Worm (Caenorhabditis elegans) whole organism, L4 larva: ENCODE results near the gene W01D2.3.

ENCODE experiments used
- D1046.2 ChIP-seq: fragments of 200-800 bp; sonication (Bioruptor generic); IDR thresholded peaks from 2 replicates; pipeline ENCODE4 v1.3.6; 2022; ENCODE audit warnings: missing genetic modification characterization, missing compliant biosample characterization
- F10B5.3 ChIP-seq: sonication (generic microtip); optimal IDR thresholded peaks from 2 replicates; lab custom pipeline; 2016; ENCODE audit warnings: mild to moderate bottlenecking, missing genetic modification characterization, missing compliant biosample characterization
- T26A8.4 ChIP-seq: fragments of 200-800 bp; sonication (Bioruptor generic); IDR thresholded peaks from 2 replicates; pipeline ENCODE4 v1.3.6; 2022; ENCODE audit warnings: missing genetic modification characterization, missing compliant biosample characterization
- Y48G9A.11 ChIP-seq: fragments of 200-800 bp; sonication (Bioruptor generic); IDR thresholded peaks from 2 replicates; pipeline ENCODE4 v1.3.6; 2022; ENCODE audit warnings: missing genetic modification reagents, missing genetic modification characterization, missing compliant biosample characterization
- ZK337.2 ChIP-seq: fragments of 200-800 bp; sonication (Bioruptor generic); IDR thresholded peaks from 2 replicates; pipeline ENCODE4 v1.3.6; 2022; ENCODE audit warnings: missing genetic modification reagents, missing genetic modification characterization, missing compliant biosample characterization
- aha-1 ChIP-seq: fragments of 150-350 bp; peaks from one replicate; lab custom pipeline; 2014; ENCODE audit warnings: missing biosample characterization, missing genetic modification characterization
- ama-1 ChIP-seq: fragments of 150-350 bp; optimal IDR thresholded peaks from 2 replicates; lab custom pipeline; 2014; ENCODE audit warnings: inconsistent platforms, mixed read lengths
- arid-1 ChIP-seq: fragments of 200-800 bp; sonication (Bioruptor generic); conservative IDR thresholded peaks from 2 replicates; pipeline ENCODE4 v1.3.6; 2022; ENCODE audit warnings: missing genetic modification reagents, missing genetic modification characterization, missing compliant biosample characterization
- attf-4 ChIP-seq: sonication (generic microtip); optimal IDR thresholded peaks from 3 replicates; lab custom pipeline; 2017; ENCODE audit warnings: missing biosample characterization, missing genetic modification characterization
- ceh-20 ChIP-seq: fragments of 200-800 bp; sonication (Bioruptor generic); IDR thresholded peaks from 2 replicates; pipeline ENCODE4 v1.3.6; 2022; ENCODE audit warnings: missing genetic modification reagents, missing genetic modification characterization, missing compliant biosample characterization
- ceh-44 ChIP-seq: fragments of 200-800 bp; sonication (Bioruptor generic); IDR thresholded peaks from 2 replicates; pipeline ENCODE4 v1.3.6; 2022; ENCODE audit warnings: missing genetic modification reagents, missing genetic modification characterization, missing compliant biosample characterization
- ceh-62 ChIP-seq: sonication (generic microtip); optimal IDR thresholded peaks from 2 replicates; lab custom pipeline; 2017; ENCODE audit warnings: missing biosample characterization, missing genetic modification characterization
- ces-1 ChIP-seq: fragments of 150-350 bp; sonication (generic microtip); optimal IDR thresholded peaks from 4 replicates; lab custom pipeline; 2014; ENCODE audit warnings: missing biosample characterization, missing genetic modification reagents, missing genetic modification characterization
- ctbp-1 ChIP-seq: fragments of 200-800 bp; sonication (Bioruptor generic); IDR thresholded peaks from 2 replicates; pipeline ENCODE4 v1.3.6; 2022; ENCODE audit warnings: missing genetic modification reagents, missing genetic modification characterization, missing compliant biosample characterization
- daf-16 ChIP-seq, 3 experiments: sonication (generic microtip); optimal IDR thresholded peaks; 2 replicates each; lab custom pipeline; 2016 to 2017; ENCODE audit warnings: missing genetic modification characterization in 3 of 3, missing genetic modification reagents in 3 of 3, mild to moderate bottlenecking in 2 of 3, missing compliant biosample characterization in 2 of 3, missing biosample characterization in 1 of 3, moderate library complexity in 1 of 3
- dmd-6 ChIP-seq: fragments of 200-800 bp; sonication (Bioruptor generic); IDR thresholded peaks from 2 replicates; pipeline ENCODE4 v1.3.6; 2022; ENCODE audit warnings: missing genetic modification reagents, missing genetic modification characterization, missing compliant biosample characterization
- dmd-8 ChIP-seq: fragments of 200-800 bp; sonication (Bioruptor generic); IDR thresholded peaks from 2 replicates; pipeline ENCODE4 v1.3.6; 2022; ENCODE audit warnings: missing genetic modification characterization, missing compliant biosample characterization
- dpl-1 ChIP-seq: fragments of 150-350 bp; optimal IDR thresholded peaks from 2 replicates; lab custom pipeline; 2014; ENCODE audit warnings: missing biosample characterization, missing genetic modification reagents, missing genetic modification characterization
- dve-1 ChIP-seq: sonication (generic microtip); optimal IDR thresholded peaks from 2 replicates; lab custom pipeline; 2017; ENCODE audit warnings: antibody characterized with exemption, mild to moderate bottlenecking, missing genetic modification characterization, missing compliant biosample characterization; ENCODE audit not compliant: insufficient read depth
- hif-1 ChIP-seq, 2 experiments: sonication (generic microtip); optimal IDR thresholded peaks; 2 replicates each; lab custom pipeline; 2016 to 2017; ENCODE audit warnings: missing compliant biosample characterization in 2 of 2, missing genetic modification characterization in 2 of 2, missing genetic modification reagents in 2 of 2, missing genotype in 2 of 2, mild to moderate bottlenecking in 1 of 2
- hlh-11 ChIP-seq: fragments of 200-800 bp; sonication (Bioruptor generic); optimal IDR thresholded peaks from 2 replicates; lab custom pipeline; 2018; ENCODE audit warnings: mild to moderate bottlenecking, missing genetic modification characterization, missing compliant biosample characterization
- hmg-1.1 ChIP-seq: fragments of 200-800 bp; sonication (Bioruptor generic); IDR thresholded peaks from 2 replicates; pipeline ENCODE4 v1.3.6; 2022; ENCODE audit warnings: missing genetic modification reagents, missing genetic modification characterization, missing compliant biosample characterization
- lim-7 ChIP-seq: fragments of 200-800 bp; sonication (Bioruptor generic); IDR thresholded peaks from 2 replicates; pipeline ENCODE4 v1.3.6; 2022; ENCODE audit warnings: missing genetic modification characterization, missing compliant biosample characterization
- lin-1 ChIP-seq: fragments of 200-800 bp; sonication (Bioruptor generic); IDR thresholded peaks from 2 replicates; pipeline ENCODE4 v1.3.6; 2022; ENCODE audit warnings: missing genetic modification reagents, missing genetic modification characterization, missing compliant biosample characterization
- lin-13 ChIP-seq: fragments of 150-350 bp; optimal IDR thresholded peaks from 2 replicates; lab custom pipeline; 2014; ENCODE audit warnings: missing biosample characterization, missing genetic modification reagents, missing genetic modification characterization
- lin-15B ChIP-seq: fragments of 150-350 bp; sonication (generic microtip); optimal IDR thresholded peaks from 3 replicates; lab custom pipeline; 2014; ENCODE audit warnings: missing biosample characterization, missing genetic modification characterization
- lin-38 ChIP-seq: fragments of 200-800 bp; sonication (Bioruptor generic); IDR thresholded peaks from 2 replicates; pipeline ENCODE4 v1.3.6; 2022; ENCODE audit warnings: missing genetic modification reagents, missing genetic modification characterization, missing compliant biosample characterization
- lsy-2 ChIP-seq, 2 experiments: fragments of 150-350 bp in 1 of 2; sonication (generic microtip) in 1 of 2; optimal IDR thresholded peaks; 2 replicates each; lab custom pipeline; 2014 to 2017; ENCODE audit warnings: missing biosample characterization in 2 of 2, missing genetic modification characterization in 2 of 2
- madf-5 ChIP-seq, 2 experiments: fragments of 200-800 bp; sonication (Bioruptor generic); IDR thresholded peaks; 2 replicates each; pipeline ENCODE4 v1.3.6; 2022; ENCODE audit warnings: missing compliant biosample characterization in 2 of 2, missing genetic modification characterization in 2 of 2
- mep-1 ChIP-seq: fragments of 150-350 bp; sonication (generic microtip); optimal IDR thresholded peaks from 3 replicates; lab custom pipeline; 2014; ENCODE audit warnings: missing biosample characterization, missing genetic modification characterization
- mes-2 ChIP-seq: sonication (generic microtip); optimal IDR thresholded peaks from 2 replicates; lab custom pipeline; 2016; ENCODE audit warnings: missing genotype, mild to moderate bottlenecking, missing genetic modification characterization, missing compliant biosample characterization; ENCODE audit not compliant: poor library complexity, severe bottlenecking
- nhr-102 ChIP-seq: sonication (generic microtip); optimal IDR thresholded peaks from 2 replicates; lab custom pipeline; 2016; ENCODE audit warnings: mild to moderate bottlenecking, missing genetic modification characterization, moderate library complexity, missing compliant biosample characterization
- nhr-28 ChIP-seq: fragments of 150-350 bp; optimal IDR thresholded peaks from 2 replicates; lab custom pipeline; 2014; ENCODE audit warnings: missing biosample characterization, missing genetic modification characterization
- nhr-41 ChIP-seq: fragments of 200-800 bp; sonication (Bioruptor generic); IDR thresholded peaks from 2 replicates; pipeline ENCODE4 v1.3.6; 2022; ENCODE audit warnings: missing genetic modification reagents, missing genetic modification characterization, missing compliant biosample characterization
- nhr-42 ChIP-seq: fragments of 200-800 bp; sonication (Bioruptor generic); IDR thresholded peaks from 2 replicates; pipeline ENCODE4 v1.3.6; 2022; ENCODE audit warnings: missing genetic modification characterization, missing compliant biosample characterization
- nhr-6 ChIP-seq: fragments of 150-350 bp; optimal IDR thresholded peaks from 2 replicates; lab custom pipeline; 2014; ENCODE audit warnings: missing biosample characterization, missing genetic modification characterization
- nhr-77 ChIP-seq: fragments of 150-350 bp; optimal IDR thresholded peaks from 2 replicates; lab custom pipeline; 2014; ENCODE audit warnings: missing biosample characterization, missing genetic modification characterization
- pha-4 ChIP-seq, 2 experiments: fragments of 150-350 bp in 1 of 2; fragments of 200-800 bp in 1 of 2; sonication (Bioruptor generic) in 1 of 2; IDR thresholded peaks in 1 of 2; optimal IDR thresholded peaks in 1 of 2; 2 replicates each; pipeline versions ENCODE4 v1.3.6 to Lab custom; 2014 to 2022; ENCODE audit warnings: missing genetic modification characterization in 2 of 2, missing genetic modification reagents in 2 of 2, missing biosample characterization in 1 of 2, missing compliant biosample characterization in 1 of 2
- rbr-2 ChIP-seq: sonication (generic microtip); optimal IDR thresholded peaks from 2 replicates; lab custom pipeline; 2016; ENCODE audit warnings: missing genotype, missing genetic modification characterization, missing compliant biosample characterization
- set-16 ChIP-seq: fragments of 200-800 bp; sonication (Bioruptor generic); IDR thresholded peaks from 2 replicates; pipeline ENCODE4 v1.3.6; 2022; ENCODE audit warnings: missing genetic modification reagents, missing genetic modification characterization, missing compliant biosample characterization
- snpc-1.2 ChIP-seq: fragments of 200-800 bp; sonication (Bioruptor generic); IDR thresholded peaks from 2 replicates; pipeline ENCODE4 v1.3.6; 2022; ENCODE audit warnings: missing genetic modification reagents, missing genetic modification characterization, missing compliant biosample characterization
- tra-1 ChIP-seq: fragments of 200-800 bp; sonication (Bioruptor generic); IDR thresholded peaks from 2 replicates; pipeline ENCODE4 v1.3.6; 2022; ENCODE audit warnings: missing genetic modification reagents, missing genetic modification characterization, missing compliant biosample characterization
- unc-62 ChIP-seq, 3 experiments: fragments of 150-350 bp in 1 of 3; sonication (generic microtip); optimal IDR thresholded peaks in 2 of 3; peaks in 1 of 3; 1 replicate in 1 of 3; 2 replicates in 2 of 3; lab custom pipeline; 2014 to 2017; ENCODE audit warnings: missing biosample characterization in 3 of 3, missing genetic modification characterization in 3 of 3, missing genetic modification reagents in 3 of 3, missing genotype in 1 of 3
- vab-7 ChIP-seq: fragments of 200-800 bp; sonication (Bioruptor generic); IDR thresholded peaks from 2 replicates; pipeline ENCODE4 v1.3.6; 2022; ENCODE audit warnings: missing genetic modification reagents, missing genetic modification characterization, missing compliant biosample characterization
- zag-1 ChIP-seq: fragments of 150-350 bp; optimal IDR thresholded peaks from 2 replicates; lab custom pipeline; 2014; ENCODE audit warnings: missing biosample characterization, missing genetic modification characterization
- zfp-3 ChIP-seq: fragments of 200-800 bp; sonication (Bioruptor generic); conservative IDR thresholded peaks from 2 replicates; pipeline ENCODE4 v1.3.6; 2022; ENCODE audit warnings: missing genetic modification reagents, missing genetic modification characterization, missing compliant biosample characterization
- zip-2 ChIP-seq: fragments of 150-350 bp; optimal IDR thresholded peaks from 2 replicates; lab custom pipeline; 2014; ENCODE audit warnings: missing biosample characterization, missing genetic modification characterization
- ztf-7 ChIP-seq: fragments of 150-350 bp; optimal IDR thresholded peaks from 2 replicates; lab custom pipeline; 2014; ENCODE audit warnings: missing biosample characterization, missing genetic modification characterization

Gene W01D2.3

ce11 chrII:14801086-14801531 is 3.0 kb downstream of the W01D2.3 start:
- TF ChIP-seq unc-62 (GFP tag; optimal IDR thresholded peaks at IDR 0.05 in 1 of 2; lab: Kevin White, UChicago) (peak in 1 of 2 experiments; percentile 25), unc-62 (tag; optimal IDR thresholded peaks at IDR 0.05; lab: Kevin White, UChicago) (no peak), lsy-2 (tag; optimal IDR thresholded peaks at IDR 0.05; lab: Kevin White, UChicago) (peak in 1 of 2 experiments; percentile 75), nhr-77 (peak; percentile 54), zip-2 (tag; lab: Kevin White, UChicago) (peak; percentile 39), D1046.2 (GFP tag; lab: Robert Waterston, UW) (no peak), ceh-20 (GFP tag; lab: Robert Waterston, UW) (peak; percentile 73), dmd-8 (GFP tag; lab: Robert Waterston, UW) (peak; percentile 59; the same call in 1 of the 2 replicates), dpl-1 (peak; percentile 68), hmg-1.1 (GFP tag; lab: Robert Waterston, UW) (peak; percentile 77), tra-1 (GFP tag; lab: Robert Waterston, UW) (no peak), dve-1 (tag; lab: Kevin White, UChicago) (peak; percentile 76), mes-2 (tag; lab: Kevin White, UChicago) (peak; percentile 83), pha-4 (GFP tag; IDR thresholded peaks at IDR 0.05; lab: Robert Waterston, UW) (peak; percentile 40; the same call in 1 of the 2 replicates), pha-4 (tag; optimal IDR thresholded peaks at IDR 0.05; lab: Kevin White, UChicago) (no peak), arid-1 (GFP tag; lab: Robert Waterston, UW) (peak; percentile 63), nhr-42 (GFP tag; lab: Robert Waterston, UW) (peak; percentile 86), lin-38 (peak; percentile 85), ces-1 (no peak), nhr-41 (0 out of 2 replicates have a peak, but pooled peaks have one; percentile 33), aha-1 (tag; lab: Kevin White, UChicago) (peak; percentile 75), snpc-1.2 (no peak), nhr-102 (tag; lab: Kevin White, UChicago) (peak; percentile 34), rbr-2 (tag; lab: Kevin White, UChicago) (peak; percentile 64), ZK337.2 (GFP tag; lab: Robert Waterston, UW) (0 out of 2 replicates have a peak, but pooled peaks have one; percentile 27), attf-4 (no peak), lin-15B (tag; lab: Kevin White, UChicago) (no peak), lim-7 (GFP tag; lab: Robert Waterston, UW) (peak; percentile 59; the same call in 1 of the 2 replicates), daf-16 (GFP tag; optimal IDR thresholded peaks at IDR 0.05; lab: Kevin White, UChicago) (peak in 1 of 2 experiments; percentile 33), daf-16 (tag; optimal IDR thresholded peaks at IDR 0.05; lab: Kevin White, UChicago) (peak; percentile 28), vab-7 (peak; percentile 53; the same call in 1 of the 2 replicates), lin-1 (GFP tag; lab: Robert Waterston, UW) (peak; percentile 63; the same call in 1 of the 2 replicates), set-16 (peak; percentile 23; the same call in 1 of the 2 replicates), nhr-28 (tag; lab: Kevin White, UChicago) (peak; percentile 8), zag-1 (no peak), lin-13 (GFP tag; lab: Kevin White, UChicago) (peak; percentile 48), T26A8.4 (GFP tag; lab: Robert Waterston, UW) (peak; percentile 86), ceh-44 (GFP tag; lab: Robert Waterston, UW) (peak; percentile 57; the same call in 1 of the 2 replicates), nhr-6 (tag; lab: Kevin White, UChicago) (no peak), ztf-7 (peak; percentile 39), zfp-3 (peak; percentile 65; the same call in 1 of the 2 replicates), ctbp-1 (GFP tag; lab: Robert Waterston, UW) (no peak), ceh-62 (tag; lab: Kevin White, UChicago) (no peak), mep-1 (tag; lab: Kevin White, UChicago) (peak; percentile 52), Y48G9A.11 (GFP tag; lab: Robert Waterston, UW) (peak; percentile 53; the same call in 1 of the 2 replicates), madf-5 (GFP tag; IDR thresholded peaks at IDR 0.05; lab: Robert Waterston, UW) (no peak), ama-1 (lab: Kevin White, UChicago) (no peak), dmd-6 (GFP tag; lab: Robert Waterston, UW) (peak; percentile 61), hlh-11 (peak; percentile 47), hif-1 (tag; optimal IDR thresholded peaks at IDR 0.05; lab: Kevin White, UChicago) (peak in 1 of 2 experiments; percentile 22), F10B5.3 (peak; percentile 21)
